Worm (Caenorhabditis elegans): ENCODE results near the gene Y69A2AR.28.

- TF ChIP-seq fos-1 (tag; optimal IDR thresholded peaks at IDR 0.05) (no peak), unc-62 (GFP tag; optimal IDR thresholded peaks at IDR 0.05 in 1 of 2) (no peak), unc-62 (tag; optimal IDR thresholded peaks at IDR 0.05) (no peak), hmg-1.1 (GFP tag; IDR thresholded peaks at IDR 0.05) (no peak), ztf-11 (tag; optimal IDR thresholded peaks at IDR 0.05) (no peak), fkh-10 (GFP tag; optimal IDR thresholded peaks at IDR 0.05) (no peak), ama-1 (optimal IDR thresholded peaks at IDR 0.05) (no peak), lir-3 (tag; optimal IDR thresholded peaks at IDR 0.05) (no peak)
Measured at ce11 chrIV:2613011-2613503, at the start of gene Y69A2AR.28.
